Worm (Caenorhabditis elegans): ENCODE data around the gene T22B2.3.

ce11 chrX:3914273-3914672 lies 2.8 kb upstream of the T22B2.3 start:
- TF ChIP-seq nhr-76 (tag; optimal IDR thresholded peaks at IDR 0.05): no peak
- no peak for TF ChIP-seq lin-13 (GFP tag; optimal IDR thresholded peaks at IDR 0.05)
- no peak for TF ChIP-seq zag-1 (tag; optimal IDR thresholded peaks at IDR 0.05)
- no peak for TF ChIP-seq lin-15B (tag; optimal IDR thresholded peaks at IDR 0.05)
- TF ChIP-seq fkh-4 (tag; optimal IDR thresholded peaks at IDR 0.05; ENCODE audit: borderline replicate concordance): no peak
- TF ChIP-seq grh-1 (GFP tag; IDR thresholded peaks at IDR 0.05): no peak
- no peak for TF ChIP-seq hpl-2 (GFP tag; optimal IDR thresholded peaks at IDR 0.05)

All from whole organism, L1 larva.